Fruit fly (Drosophila melanogaster) whole organism, wandering third instar larva: ENCODE measurements around the gene CG12608.

ENCODE experiments used
- Abd-B ChIP-seq: fragments of >200 bp; optimal IDR thresholded peaks from 2 replicates; lab custom pipeline; 2017; ENCODE audit warnings: missing biosample characterization, missing genetic modification characterization
- CG32264 ChIP-seq: fragments of 200-800 bp; sonication (Bioruptor generic); optimal IDR thresholded peaks from 2 replicates; lab custom pipeline; 2016; ENCODE audit warnings: missing biosample characterization, missing genetic modification characterization
- CG9705 ChIP-seq: fragments of 200-800 bp; sonication (Bioruptor generic); optimal IDR thresholded peaks from 2 replicates; lab custom pipeline; 2018; ENCODE audit warnings: missing biosample characterization, mild to moderate bottlenecking, missing genetic modification characterization
- CrebA ChIP-seq: fragments of 200-800 bp; sonication (Bioruptor generic); optimal IDR thresholded peaks from 2 replicates; lab custom pipeline; 2016; ENCODE audit warnings: missing biosample characterization, mild to moderate bottlenecking, missing genetic modification characterization, borderline replicate concordance
- Dfd ChIP-seq: fragments of >200 bp; optimal IDR thresholded peaks from 2 replicates; lab custom pipeline; 2017; ENCODE audit warnings: missing biosample characterization, missing genetic modification characterization
- Dif ChIP-seq: fragments of 200-275, 200-300 bp; sonication (Bioruptor generic); optimal IDR thresholded peaks from 2 replicates; lab custom pipeline; 2018; ENCODE audit warnings: missing biosample characterization, missing genetic modification characterization; ENCODE audit not compliant: partially characterized antibody
- GATAd ChIP-seq: sonication (Bioruptor generic); optimal IDR thresholded peaks from 2 replicates; lab custom pipeline; 2016; ENCODE audit warnings: missing biosample characterization, missing genetic modification characterization
- HLH106 ChIP-seq: fragments of 200-800 bp; optimal IDR thresholded peaks from 3 replicates; lab custom pipeline; 2019; ENCODE audit warnings: missing biosample characterization, mild to moderate bottlenecking, missing genetic modification characterization, moderate library complexity
- Hnf4 ChIP-seq: fragments of 200-800 bp; sonication (Bioruptor generic); optimal IDR thresholded peaks from 2 replicates; lab custom pipeline; 2016; ENCODE audit warnings: missing biosample characterization, mild to moderate bottlenecking, missing genetic modification characterization
- Hr78 ChIP-seq: fragments of >200 bp; optimal IDR thresholded peaks from 2 replicates; lab custom pipeline; 2017; ENCODE audit warnings: missing biosample characterization, missing genetic modification characterization
- Hr83 ChIP-seq: fragments of 200-300 bp; sonication (Bioruptor generic); optimal IDR thresholded peaks from 2 replicates; lab custom pipeline; 2016; ENCODE audit warnings: missing biosample characterization, mild to moderate bottlenecking, missing genetic modification characterization, moderate library complexity; ENCODE audit not compliant: poor library complexity, severe bottlenecking
- Jra ChIP-seq: sonication (Bioruptor generic); optimal IDR thresholded peaks from 2 replicates; lab custom pipeline; 2016; ENCODE audit warnings: missing biosample characterization, missing genetic modification characterization
- Mio ChIP-seq: sonication (Bioruptor generic); optimal IDR thresholded peaks from 2 replicates; lab custom pipeline; 2016; ENCODE audit warnings: missing biosample characterization, missing genetic modification characterization
- Myc ChIP-seq: fragments of >200 bp; optimal IDR thresholded peaks from 2 replicates; lab custom pipeline; 2017
- N ChIP-seq: fragments of >200 bp; optimal IDR thresholded peaks from 2 replicates; lab custom pipeline; 2018; ENCODE audit warnings: missing biosample characterization, missing external identifiers, missing genetic modification characterization
- OdsH ChIP-seq: fragments of 200-800 bp; sonication (Bioruptor generic); optimal IDR thresholded peaks from 2 replicates; lab custom pipeline; 2016; ENCODE audit warnings: missing biosample characterization, mild to moderate bottlenecking, missing genetic modification characterization
- Rel ChIP-seq, 2 experiments: fragments of 200-800 bp; sonication (Bioruptor generic) in 1 of 2; optimal IDR thresholded peaks; 2 replicates in 1 of 2; 3 replicates in 1 of 2; lab custom pipeline; 2016 to 2019; ENCODE audit warnings: mild to moderate bottlenecking in 2 of 2, missing biosample characterization in 2 of 2, missing genetic modification characterization in 2 of 2, moderate library complexity in 1 of 2
- Sp1 ChIP-seq: fragments of 200-800 bp; sonication (Bioruptor generic); optimal IDR thresholded peaks from 3 replicates; lab custom pipeline; 2019; ENCODE audit warnings: missing biosample characterization, mild to moderate bottlenecking, missing genetic modification characterization, moderate library complexity
- Vsx2 ChIP-seq: fragments of 200-300, 225-300 bp; sonication (Bioruptor generic); optimal IDR thresholded peaks from 2 replicates; lab custom pipeline; 2018; ENCODE audit warnings: missing biosample characterization, missing genetic modification characterization; ENCODE audit not compliant: partially characterized antibody
- br ChIP-seq: fragments of 200-800 bp; sonication (Bioruptor generic); optimal IDR thresholded peaks from 2 replicates; lab custom pipeline; 2016; ENCODE audit warnings: missing biosample characterization, missing genetic modification characterization
- brk ChIP-seq: fragments of 200-800 bp; sonication (Bioruptor generic); optimal IDR thresholded peaks from 2 replicates; lab custom pipeline; 2016; ENCODE audit warnings: missing biosample characterization, mild to moderate bottlenecking, missing genetic modification characterization
- dl ChIP-seq, 2 experiments: fragments of 175-275, 200-275 bp in 1 of 2; fragments of 200-275 bp in 1 of 2; sonication (Bioruptor generic); optimal IDR thresholded peaks; lab custom pipeline; 2018; ENCODE audit warnings: mild to moderate bottlenecking in 2 of 2, missing biosample characterization in 2 of 2, missing genetic modification characterization in 2 of 2, moderate library complexity in 2 of 2; ENCODE audit not compliant: partially characterized antibody in 2 of 2, insufficient read depth in 1 of 2
- dmrt93B ChIP-seq: fragments of 200-800 bp; sonication (Bioruptor generic); optimal IDR thresholded peaks from 2 replicates; lab custom pipeline; 2018; ENCODE audit warnings: missing biosample characterization, mild to moderate bottlenecking, missing genetic modification characterization
- dsf ChIP-seq: sonication (Bioruptor generic); optimal IDR thresholded peaks from 2 replicates; lab custom pipeline; 2016; ENCODE audit warnings: missing biosample characterization, missing genetic modification characterization, borderline replicate concordance
- ey ChIP-seq: fragments of 200-800 bp; sonication (Bioruptor generic); optimal IDR thresholded peaks from 2 replicates; lab custom pipeline; 2016; ENCODE audit warnings: missing biosample characterization, missing genetic modification characterization
- foxo ChIP-seq, 2 experiments: fragments of 200-800 bp; sonication (Bioruptor generic); optimal IDR thresholded peaks; 2 replicates in 1 of 2; 3 replicates in 1 of 2; lab custom pipeline; 2016 to 2017; ENCODE audit warnings: missing biosample characterization in 2 of 2, missing genetic modification characterization in 2 of 2
- fru ChIP-seq: fragments of 200-800 bp; sonication (Bioruptor generic); optimal IDR thresholded peaks from 3 replicates; lab custom pipeline; 2016; ENCODE audit warnings: missing biosample characterization, mild to moderate bottlenecking, missing genetic modification characterization
- h ChIP-seq: fragments of 200-800 bp; sonication (Bioruptor generic); optimal IDR thresholded peaks from 3 replicates; lab custom pipeline; 2016; ENCODE audit warnings: missing biosample characterization, mild to moderate bottlenecking, missing genetic modification characterization
- jim ChIP-seq: fragments of 175-275, 200-325 bp; sonication (Bioruptor generic); optimal IDR thresholded peaks from 2 replicates; lab custom pipeline; 2016; ENCODE audit warnings: missing biosample characterization, mild to moderate bottlenecking, missing genetic modification characterization
- lola ChIP-seq: fragments of >200 bp; optimal IDR thresholded peaks from 2 replicates; lab custom pipeline; 2017; ENCODE audit warnings: missing biosample characterization, missing genetic modification characterization
- pan ChIP-seq: fragments of >200 bp; optimal IDR thresholded peaks from 2 replicates; lab custom pipeline; 2017
- psq ChIP-seq: fragments of 200-800 bp; sonication (Bioruptor generic); optimal IDR thresholded peaks from 3 replicates; lab custom pipeline; 2017; ENCODE audit warnings: missing biosample characterization, mild to moderate bottlenecking, missing genetic modification characterization, moderate library complexity
- rgr ChIP-seq: fragments of 200-800 bp; sonication (Bioruptor generic); optimal IDR thresholded peaks from 3 replicates; lab custom pipeline; 2016; ENCODE audit warnings: missing biosample characterization, mild to moderate bottlenecking, missing genetic modification characterization
- sage ChIP-seq: fragments of 200-800 bp; sonication (Bioruptor generic); optimal IDR thresholded peaks from 2 replicates; lab custom pipeline; 2016; ENCODE audit warnings: missing biosample characterization, mild to moderate bottlenecking, missing genetic modification characterization
- sv ChIP-seq: fragments of 200-800 bp; sonication (Bioruptor generic); optimal IDR thresholded peaks from 3 replicates; lab custom pipeline; 2016; ENCODE audit warnings: missing biosample characterization, missing genetic modification characterization
- tai ChIP-seq: sonication (Bioruptor generic); optimal IDR thresholded peaks from 2 replicates; lab custom pipeline; 2016; ENCODE audit warnings: missing biosample characterization, missing genetic modification characterization
- usp ChIP-seq: fragments of >200 bp; optimal IDR thresholded peaks from 2 replicates; lab custom pipeline; 2017; ENCODE audit warnings: missing biosample characterization, missing genetic modification characterization
- woc ChIP-seq: sonication (Bioruptor generic); optimal IDR thresholded peaks from 2 replicates; lab custom pipeline; 2016; ENCODE audit warnings: missing biosample characterization, mild to moderate bottlenecking, missing genetic modification characterization

Gene CG12608

dm6 chrX:15333066-15333874 lies 11.2 kb downstream of the CG12608 start, which contains the start of the genes CG9114 and HDAC6:
Gene CG9114, minus strand, starts transcription at chrX:15333154.
Gene HDAC6, plus strand, starts transcription at chrX:15333310.
- TF ChIP-seq CG32264 (no peak), h (GFP tag; lab: Kevin White, UChicago) (peak; percentile 24), Sp1 (peak; percentile 13), psq (GFP tag; lab: Kevin White, UChicago) (peak; percentile 32), foxo (GFP tag; optimal IDR thresholded peaks at IDR 0.05; lab: Kevin White, UChicago) (peak in 1 of 2 experiments; percentile 61), Vsx2 (peak; percentile 71), CrebA (GFP tag; lab: Kevin White, UChicago) (no peak), woc (GFP tag; lab: Kevin White, UChicago) (peak; percentile 44), fru (GFP tag; lab: Kevin White, UChicago) (peak; percentile 93), N (GFP tag; lab: Kevin White, UChicago) (peak; percentile 11), HLH106 (tag; lab: Kevin White, UChicago) (peak; percentile 25), jim (GFP tag; lab: Kevin White, UChicago) (no peak), usp (GFP tag; lab: Kevin White, UChicago) (no peak), br (GFP tag; lab: Kevin White, UChicago) (no peak), Dif (GFP tag; lab: Kevin White, UChicago) (peak; percentile 73), Rel (GFP tag; optimal IDR thresholded peaks at IDR 0.05; lab: Kevin White, UChicago) (no peak), Rel (tag; optimal IDR thresholded peaks at IDR 0.05; lab: Kevin White, UChicago) (peak; percentile 80), dsf (GFP tag; lab: Kevin White, UChicago) (no peak), rgr (GFP tag; lab: Kevin White, UChicago) (peak; percentile 13)

- no peak for TF ChIP-seq sv (GFP tag; lab: Kevin White, UChicago)
- TF ChIP-seq sage (GFP tag; lab: Kevin White, UChicago): no peak
- TF ChIP-seq CG9705 (GFP tag; lab: Kevin White, UChicago): no peak
- no peak for TF ChIP-seq Mio (GFP tag; lab: Kevin White, UChicago)
- no peak for TF ChIP-seq HLH106 (tag; lab: Kevin White, UChicago)
- no peak for TF ChIP-seq Hnf4 (GFP tag; lab: Kevin White, UChicago)
- TF ChIP-seq psq (GFP tag; lab: Kevin White, UChicago): no peak
- no peak for TF ChIP-seq CG32264
- no peak for TF ChIP-seq tai (GFP tag; lab: Kevin White, UChicago)
These were observed 16.2 kb downstream of the CG12608 start, which contains the start of gene dah for dm6 chrX:15328148-15328718. Gene dah, plus strand, starts transcription at chrX:15328342.

dm6 chrX:15323302-15323880 lies 21.0 kb downstream of the CG12608 start:
- TF ChIP-seq Rel (GFP tag; optimal IDR thresholded peaks at IDR 0.05; lab: Kevin White, UChicago) (no peak), Rel (tag; optimal IDR thresholded peaks at IDR 0.05; lab: Kevin White, UChicago) (peak; percentile 81), br (GFP tag; lab: Kevin White, UChicago) (peak; percentile 90), foxo (GFP tag; optimal IDR thresholded peaks at IDR 0.05; lab: Kevin White, UChicago) (peak; percentile 43 to 95), pan (no peak), brk (GFP tag; lab: Kevin White, UChicago) (no peak), fru (GFP tag; lab: Kevin White, UChicago) (peak; percentile 85), Sp1 (peak; percentile 69), Dfd (GFP tag; lab: Kevin White, UChicago) (no peak), h (GFP tag; lab: Kevin White, UChicago) (peak; percentile 90), rgr (GFP tag; lab: Kevin White, UChicago) (peak; percentile 88), Jra (GFP tag; lab: Kevin White, UChicago) (peak; percentile 71), Myc (lab: Kevin White, UChicago) (peak; percentile 53), Hr83 (GFP tag; lab: Kevin White, UChicago) (peak; percentile 92), woc (GFP tag; lab: Kevin White, UChicago) (peak; percentile 96), GATAd (GFP tag; lab: Kevin White, UChicago) (no peak), CG32264 (peak; percentile 55), N (GFP tag; lab: Kevin White, UChicago) (no peak), Hr78 (GFP tag; lab: Kevin White, UChicago) (no peak), Vsx2 (no peak), Mio (GFP tag; lab: Kevin White, UChicago) (peak; percentile 65), Abd-B (GFP tag; lab: Kevin White, UChicago) (no peak), sv (GFP tag; lab: Kevin White, UChicago) (peak; percentile 71), psq (GFP tag; lab: Kevin White, UChicago) (peak; percentile 77), OdsH (peak; percentile 81), dmrt93B (GFP tag; lab: Kevin White, UChicago) (peak; percentile 66), CG9705 (GFP tag; lab: Kevin White, UChicago) (peak; percentile 80), ey (GFP tag; lab: Kevin White, UChicago) (peak; percentile 88), lola (no peak), dl (GFP tag; optimal IDR thresholded peaks at IDR 0.05; lab: Kevin White, UChicago; ENCODE audit: insufficient read depth in 1 of 2, partially characterized antibody in 2 of 2) (no peak), dsf (GFP tag; lab: Kevin White, UChicago) (no peak), CrebA (GFP tag; lab: Kevin White, UChicago) (no peak), usp (GFP tag; lab: Kevin White, UChicago) (no peak), Hnf4 (GFP tag; lab: Kevin White, UChicago) (peak; percentile 91), tai (GFP tag; lab: Kevin White, UChicago) (no peak)
